Fruit fly (Drosophila melanogaster) S2 (cell line): ENCODE measurements around the gene CG4830.

Experiments
- CG8478 ChIP-seq: fragments of >200 bp; optimal IDR thresholded peaks from 2 replicates; lab custom pipeline; 2018
- CTCF ChIP-seq, 2 experiments: fragments of >200 bp; optimal IDR thresholded peaks; 2 replicates each; lab custom pipeline; 2018

- TF ChIP-seq CG8478 (no peak), CTCF (optimal IDR thresholded peaks at IDR 0.05; lab: Kevin White, UChicago) (no peak)
These were observed 29.0 kb upstream of the CG4830 start, which contains the start of gene Cyp313a3 for dm6 chr3R:12239166-12239565.
